Worm (Caenorhabditis elegans): ENCODE results near the gene Y43C5A.4.
A peak's percentile ranks its signal among the peaks of the same experiment; 100 is the strongest.

Gene Y43C5A.4

DNA sequence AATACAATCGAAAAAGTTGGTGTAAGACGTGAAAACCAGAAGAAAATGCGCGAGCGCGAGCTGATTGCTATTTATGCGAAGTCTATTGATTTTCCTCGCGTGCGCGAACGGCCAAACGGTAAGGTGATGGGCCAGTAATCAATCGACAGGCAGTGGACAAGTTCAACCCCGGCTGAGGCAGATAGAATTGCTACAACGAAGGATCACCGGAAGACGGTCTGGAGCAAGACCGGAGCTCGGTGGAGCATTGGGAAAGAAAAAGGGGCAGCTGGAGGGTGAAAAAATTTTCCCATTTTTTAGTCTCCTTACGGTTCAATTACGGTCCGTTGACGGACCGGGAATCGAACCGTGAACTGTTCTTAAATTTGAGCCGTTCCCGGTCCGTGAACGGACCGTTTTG is 45.6 kb downstream of the Y43C5A.4 start:
- TF ChIP-seq tbx-11 (GFP tag; IDR thresholded peaks at IDR 0.05) = 0 out of 2 replicates have a peak, but pooled peaks have one; percentile 32
